Fruit fly (Drosophila melanogaster) whole organism, prepupa: Measurements from ENCODE around the gene msl-2.

Source experiments
- Blimp-1 ChIP-seq: fragments of 200-800 bp; sonication (Bioruptor generic); optimal IDR thresholded peaks from 3 replicates; lab custom pipeline; 2017; ENCODE audit warnings: missing biosample characterization, missing genetic modification characterization, mild to moderate bottlenecking, moderate library complexity, missing genetic modification reagents
- Smox ChIP-seq: fragments of 200-800 bp; sonication (Bioruptor generic); optimal IDR thresholded peaks from 3 replicates; lab custom pipeline; 2016; ENCODE audit warnings: missing biosample characterization, missing genetic modification characterization
- Sox15 ChIP-seq: fragments of 200-800 bp; sonication (Bioruptor generic); optimal IDR thresholded peaks from 3 replicates; lab custom pipeline; 2016; ENCODE audit warnings: missing biosample characterization, missing genetic modification characterization

DNA sequence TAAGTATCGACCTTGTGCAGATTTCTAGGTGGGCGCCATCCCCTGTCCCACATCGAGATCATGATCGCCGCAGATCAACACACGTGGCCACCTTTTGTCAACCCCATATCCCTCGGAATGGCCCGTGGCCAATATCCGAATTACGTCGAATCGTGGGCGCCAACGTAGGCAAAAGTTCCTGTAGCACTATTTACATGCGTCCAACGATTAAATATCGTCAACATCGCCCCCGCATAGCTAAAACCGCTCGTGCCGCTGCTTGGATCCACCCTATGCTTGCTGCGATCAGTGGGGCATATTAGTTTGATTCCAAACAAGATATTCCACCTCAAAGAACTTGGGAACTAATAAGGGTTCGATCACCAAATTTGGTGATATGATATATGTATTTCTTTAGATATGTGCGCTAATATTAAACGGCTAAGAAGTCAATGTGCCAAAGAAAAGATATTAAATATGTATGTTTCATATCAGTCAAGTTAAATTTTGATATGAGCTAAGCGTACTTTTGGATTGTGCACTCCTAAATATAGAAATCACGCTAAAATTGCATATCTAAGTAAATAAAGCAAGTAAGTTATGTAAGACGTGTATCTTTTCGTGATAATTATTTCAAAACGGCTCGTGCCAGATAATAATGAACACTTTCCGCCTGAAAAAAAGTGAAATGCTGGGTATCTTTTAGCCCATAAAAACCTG lies 11.3 kb upstream of the msl-2 start:
- no peak for TF ChIP-seq Smox (GFP tag; lab: Kevin White, UChicago)
- no peak for TF ChIP-seq Sox15 (GFP tag; lab: Kevin White, UChicago)
- no peak for TF ChIP-seq Blimp-1
